Worm (Caenorhabditis elegans) whole organism, late embryonic: ENCODE results near the gene F23G4.1.

Source experiments
- C38D4.7 ChIP-seq: fragments of 200-800 bp; sonication (Bioruptor generic); optimal IDR thresholded peaks from 2 replicates; lab custom pipeline; 2018; ENCODE audit warnings: mild to moderate bottlenecking, missing genetic modification characterization, moderate library complexity, missing compliant biosample characterization
- K02D7.2 ChIP-seq: sonication (generic microtip); optimal IDR thresholded peaks from 2 replicates; lab custom pipeline; 2017; ENCODE audit warnings: mild to moderate bottlenecking, missing genetic modification characterization, missing compliant biosample characterization
- T23F11.4 ChIP-seq: fragments of 200-800 bp; sonication (Bioruptor generic); optimal IDR thresholded peaks from 2 replicates; lab custom pipeline; 2018; ENCODE audit warnings: mild to moderate bottlenecking, missing genetic modification characterization, missing compliant biosample characterization
- ahr-1 ChIP-seq: sonication (generic microtip); optimal IDR thresholded peaks from 2 replicates; lab custom pipeline; 2016; ENCODE audit warnings: missing genetic modification characterization, missing compliant biosample characterization
- ama-1 ChIP-seq: fragments of 150-350 bp; optimal IDR thresholded peaks from 2 replicates; lab custom pipeline; 2014
- ceh-14 ChIP-seq: sonication (generic microtip); optimal IDR thresholded peaks from 2 replicates; lab custom pipeline; 2016; ENCODE audit warnings: missing genotype, missing genetic modification characterization, missing compliant biosample characterization
- ceh-18 ChIP-seq: sonication (generic microtip); optimal IDR thresholded peaks from 2 replicates; lab custom pipeline; 2016; ENCODE audit warnings: missing genetic modification characterization, missing compliant biosample characterization
- ceh-19 ChIP-seq: fragments of 200-800 bp; sonication (Bioruptor generic); optimal IDR thresholded peaks from 2 replicates; lab custom pipeline; 2018; ENCODE audit warnings: mild to moderate bottlenecking, missing genetic modification characterization, missing compliant biosample characterization
- ceh-22 ChIP-seq: sonication (generic microtip); optimal IDR thresholded peaks from 2 replicates; lab custom pipeline; 2017; ENCODE audit warnings: missing biosample characterization, missing genetic modification characterization
- ceh-45 ChIP-seq: fragments of 200-800 bp; sonication (Bioruptor generic); IDR thresholded peaks from 2 replicates; pipeline ENCODE4 v1.3.6; 2022; ENCODE audit warnings: missing genetic modification reagents, missing genetic modification characterization, missing compliant biosample characterization
- ceh-48 ChIP-seq: sonication (generic microtip); optimal IDR thresholded peaks from 2 replicates; lab custom pipeline; 2016; ENCODE audit warnings: missing genetic modification characterization, inconsistent platforms, missing compliant biosample characterization
- ceh-6 ChIP-seq: fragments of 200-800 bp; sonication (Bioruptor generic); optimal IDR thresholded peaks from 2 replicates; lab custom pipeline; 2018; ENCODE audit warnings: mild to moderate bottlenecking, missing genetic modification characterization, missing compliant biosample characterization
- ceh-9 ChIP-seq: sonication (generic microtip); optimal IDR thresholded peaks from 2 replicates; lab custom pipeline; 2016; ENCODE audit warnings: mild to moderate bottlenecking, missing genetic modification characterization, inconsistent platforms, missing compliant biosample characterization
- che-1 ChIP-seq: sonication (generic microtip); optimal IDR thresholded peaks from 2 replicates; lab custom pipeline; 2016; ENCODE audit warnings: mild to moderate bottlenecking, missing genetic modification characterization, missing compliant biosample characterization
- dve-1 ChIP-seq: sonication (generic microtip); optimal IDR thresholded peaks from 2 replicates; lab custom pipeline; 2017; ENCODE audit warnings: antibody characterized with exemption, mild to moderate bottlenecking, missing genetic modification characterization, missing compliant biosample characterization
- elt-2 ChIP-seq: sonication (generic microtip); optimal IDR thresholded peaks from 2 replicates; lab custom pipeline; 2016; ENCODE audit warnings: missing genetic modification reagents, missing genetic modification characterization, missing compliant biosample characterization
- elt-4 ChIP-seq: sonication (generic microtip); optimal IDR thresholded peaks from 2 replicates; lab custom pipeline; 2016; ENCODE audit warnings: missing genetic modification characterization, missing compliant biosample characterization
- eyg-1 ChIP-seq: sonication (generic microtip); optimal IDR thresholded peaks from 2 replicates; lab custom pipeline; 2016; ENCODE audit warnings: missing genotype, missing genetic modification characterization, missing compliant biosample characterization
- fkh-10 ChIP-seq: fragments of 150-350 bp; optimal IDR thresholded peaks from 2 replicates; lab custom pipeline; 2014; ENCODE audit warnings: missing biosample characterization, missing genetic modification reagents, missing genetic modification characterization
- fkh-6 ChIP-seq: sonication (generic microtip); optimal IDR thresholded peaks from 2 replicates; lab custom pipeline; 2016; ENCODE audit warnings: missing genetic modification characterization, missing compliant biosample characterization
- gmeb-2 ChIP-seq: sonication (generic microtip); optimal IDR thresholded peaks from 2 replicates; lab custom pipeline; 2016; ENCODE audit warnings: missing genetic modification characterization, inconsistent platforms, missing compliant biosample characterization
- hlh-30 ChIP-seq: sonication (generic microtip); optimal IDR thresholded peaks from 2 replicates; lab custom pipeline; 2017; ENCODE audit warnings: antibody characterized with exemption, missing genetic modification characterization, missing compliant biosample characterization; ENCODE audit not compliant: insufficient read depth
- hlh-6 ChIP-seq: sonication (generic microtip); optimal IDR thresholded peaks from 2 replicates; lab custom pipeline; 2016; ENCODE audit warnings: missing genotype, missing genetic modification characterization, missing compliant biosample characterization
- lim-6 ChIP-seq: sonication (generic microtip); optimal IDR thresholded peaks from 2 replicates; lab custom pipeline; 2016; ENCODE audit warnings: missing genetic modification characterization, missing compliant biosample characterization
- lin-11 ChIP-seq: fragments of 200-800 bp; sonication (Bioruptor generic); optimal IDR thresholded peaks from 2 replicates; lab custom pipeline; 2018; ENCODE audit warnings: mild to moderate bottlenecking, missing genetic modification characterization, missing compliant biosample characterization
- mec-3 ChIP-seq: sonication (generic microtip); optimal IDR thresholded peaks from 2 replicates; lab custom pipeline; 2016; ENCODE audit warnings: borderline replicate concordance, missing genetic modification characterization, missing compliant biosample characterization
- nhr-11 ChIP-seq: fragments of 150-350 bp; optimal IDR thresholded peaks from 2 replicates; lab custom pipeline; 2014; ENCODE audit warnings: missing biosample characterization, missing genetic modification characterization
- nhr-232 ChIP-seq: sonication (generic microtip); optimal IDR thresholded peaks from 2 replicates; lab custom pipeline; 2016; ENCODE audit warnings: missing genetic modification characterization, missing compliant biosample characterization
- npax-4 ChIP-seq: sonication (generic microtip); optimal IDR thresholded peaks from 2 replicates; lab custom pipeline; 2016; ENCODE audit warnings: missing genetic modification characterization, missing compliant biosample characterization
- odd-2 ChIP-seq: sonication (generic microtip); optimal IDR thresholded peaks from 2 replicates; lab custom pipeline; 2017; ENCODE audit warnings: antibody characterized with exemption, mild to moderate bottlenecking, missing genetic modification characterization, missing compliant biosample characterization
- pat-9 ChIP-seq: fragments of 200-800 bp; sonication (Bioruptor generic); optimal IDR thresholded peaks from 2 replicates; lab custom pipeline; 2018; ENCODE audit warnings: mild to moderate bottlenecking, missing genetic modification characterization, moderate library complexity, missing compliant biosample characterization
- pax-1 ChIP-seq: fragments of 150-350 bp; optimal IDR thresholded peaks from 2 replicates; lab custom pipeline; 2014; ENCODE audit warnings: missing biosample characterization, missing genetic modification characterization
- pha-4 ChIP-seq: fragments of 150-350 bp; optimal IDR thresholded peaks from 2 replicates; lab custom pipeline; 2018; ENCODE audit warnings: missing biosample characterization, missing genetic modification reagents, missing genetic modification characterization
- pqm-1 ChIP-seq: sonication (generic microtip); optimal IDR thresholded peaks from 2 replicates; lab custom pipeline; 2016; ENCODE audit warnings: missing genetic modification characterization, missing compliant biosample characterization
- pros-1 ChIP-seq: fragments of 150-350 bp; optimal IDR thresholded peaks from 2 replicates; lab custom pipeline; 2014; ENCODE audit warnings: missing biosample characterization, missing genetic modification reagents, missing genetic modification characterization
- ref-2 ChIP-seq: sonication (generic microtip); optimal IDR thresholded peaks from 2 replicates; lab custom pipeline; 2016; ENCODE audit warnings: missing genetic modification characterization, missing compliant biosample characterization
- rnt-1 ChIP-seq: sonication (generic microtip); optimal IDR thresholded peaks from 2 replicates; lab custom pipeline; 2016; ENCODE audit warnings: missing genetic modification characterization, missing compliant biosample characterization
- sox-2 ChIP-seq: fragments of 200-800 bp; sonication (Bioruptor generic); IDR thresholded peaks from 2 replicates; pipeline ENCODE4 v1.3.6; 2022; ENCODE audit warnings: missing genetic modification reagents, missing genetic modification characterization, missing compliant biosample characterization
- sox-4 ChIP-seq: sonication (generic microtip); optimal IDR thresholded peaks from 2 replicates; lab custom pipeline; 2017; ENCODE audit warnings: mild to moderate bottlenecking, missing genetic modification characterization, inconsistent platforms, missing compliant biosample characterization
- tbx-2 ChIP-seq: sonication (generic microtip); optimal IDR thresholded peaks from 2 replicates; lab custom pipeline; 2016; ENCODE audit warnings: missing genetic modification characterization, missing compliant biosample characterization
- unc-42 ChIP-seq: sonication (generic microtip); optimal IDR thresholded peaks from 2 replicates; lab custom pipeline; 2016; ENCODE audit warnings: missing genotype, missing genetic modification characterization, missing compliant biosample characterization
- unc-55 ChIP-seq: sonication (generic microtip); optimal IDR thresholded peaks from 2 replicates; lab custom pipeline; 2017; ENCODE audit warnings: missing biosample characterization, missing genetic modification reagents, missing genetic modification characterization
- unc-86 ChIP-seq: sonication (generic microtip); optimal IDR thresholded peaks from 2 replicates; lab custom pipeline; 2016; ENCODE audit warnings: missing genetic modification characterization, missing compliant biosample characterization
- ztf-16 ChIP-seq: sonication (generic microtip); optimal IDR thresholded peaks from 2 replicates; lab custom pipeline; 2017; ENCODE audit warnings: missing genetic modification characterization, missing compliant biosample characterization

The F23G4.1 gene

ce11 chrX:6635173-6635572 is 32.2 kb upstream of the F23G4.1 start, which contains the start of gene aexr-1:
Gene aexr-1, minus strand, starts transcription at chrX:6635273.
- no peak for TF ChIP-seq ztf-16 (tag; lab: Kevin White, UChicago)
- no peak for TF ChIP-seq ceh-19 (GFP tag; lab: Kevin White, UChicago)
- TF ChIP-seq unc-55 (GFP tag; lab: Kevin White, UChicago): no peak
- TF ChIP-seq hlh-30 (tag; lab: Kevin White, UChicago): no peak
- TF ChIP-seq npax-4: no peak
- no peak for TF ChIP-seq pros-1
- TF ChIP-seq pqm-1 (tag; lab: Kevin White, UChicago): no peak
- TF ChIP-seq pax-1 (tag; lab: Kevin White, UChicago): no peak
- no peak for TF ChIP-seq ceh-48 (tag; lab: Kevin White, UChicago)
- no peak for TF ChIP-seq sox-2 (GFP tag; lab: Robert Waterston, UW)
- TF ChIP-seq fkh-6 (tag; lab: Kevin White, UChicago): no peak
- TF ChIP-seq lim-6 (tag; lab: Kevin White, UChicago): no peak
- no peak for TF ChIP-seq nhr-232 (tag; lab: Kevin White, UChicago)
- no peak for TF ChIP-seq lin-11 (tag; lab: Kevin White, UChicago)
- no peak for TF ChIP-seq mec-3 (tag; lab: Kevin White, UChicago)
- TF ChIP-seq pha-4 (tag; lab: Kevin White, UChicago): no peak
- no peak for TF ChIP-seq che-1 (tag; lab: Kevin White, UChicago)
- TF ChIP-seq hlh-6 (tag; lab: Kevin White, UChicago): no peak

- no peak for TF ChIP-seq unc-86
- no peak for TF ChIP-seq ama-1 (lab: Kevin White, UChicago)
- TF ChIP-seq ceh-14: no peak
These were observed 28.4 kb upstream of the F23G4.1 start, which contains the start of gene aexr-2 for ce11 chrX:6631437-6631836. Gene aexr-2, minus strand, starts transcription at chrX:6631537.

ce11 chrX:6630645-6631044 is 27.6 kb upstream of the F23G4.1 start:
- TF ChIP-seq pha-4 (tag; lab: Kevin White, UChicago) (no peak), C38D4.7 (no peak), gmeb-2 (tag; lab: Kevin White, UChicago) (no peak), dve-1 (tag; lab: Kevin White, UChicago) (no peak), sox-4 (tag; lab: Kevin White, UChicago) (no peak), sox-2 (GFP tag; lab: Robert Waterston, UW) (no peak), unc-42 (tag; lab: Kevin White, UChicago) (no peak), ceh-14 (no peak), ceh-45 (no peak), elt-4 (tag; lab: Kevin White, UChicago) (no peak), ceh-18 (tag; lab: Kevin White, UChicago) (no peak), pat-9 (tag; lab: Kevin White, UChicago) (no peak), ama-1 (lab: Kevin White, UChicago) (no peak), fkh-6 (tag; lab: Kevin White, UChicago) (no peak), npax-4 (no peak)

- TF ChIP-seq T23F11.4 (GFP tag; lab: Kevin White, UChicago) (no peak), rnt-1 (tag; lab: Kevin White, UChicago) (no peak), ceh-9 (tag; lab: Kevin White, UChicago) (no peak), ahr-1 (no peak), nhr-11 (tag; lab: Kevin White, UChicago) (no peak), pros-1 (no peak), elt-2 (tag; lab: Kevin White, UChicago) (peak; percentile 63), ceh-22 (tag; lab: Kevin White, UChicago) (no peak), K02D7.2 (tag; lab: Kevin White, UChicago) (no peak), hlh-6 (tag; lab: Kevin White, UChicago) (no peak), dve-1 (tag; lab: Kevin White, UChicago) (no peak), eyg-1 (tag; lab: Kevin White, UChicago) (no peak), hlh-30 (tag; lab: Kevin White, UChicago) (no peak), fkh-10 (GFP tag; lab: Kevin White, UChicago) (no peak), ceh-6 (no peak), lim-6 (tag; lab: Kevin White, UChicago) (no peak), ceh-45 (no peak), nhr-232 (tag; lab: Kevin White, UChicago) (no peak), ceh-48 (tag; lab: Kevin White, UChicago) (no peak), odd-2 (tag; lab: Kevin White, UChicago) (no peak), tbx-2 (peak; percentile 46), ceh-19 (GFP tag; lab: Kevin White, UChicago) (no peak), ceh-18 (tag; lab: Kevin White, UChicago) (no peak), ref-2 (peak; percentile 36)
These were observed 22.3 kb upstream of the F23G4.1 start for ce11 chrX:6625275-6625674.
